Fruit fly (Drosophila melanogaster) whole organism, adult: ENCODE measurements around the gene CG8173.

Source experiments
- CG11617 ChIP-seq: fragments of 200-800 bp; sonication (Bioruptor generic); optimal IDR thresholded peaks from 2 replicates; lab custom pipeline; 2017; ENCODE audit warnings: mild to moderate bottlenecking, missing biosample characterization, missing genetic modification reagents, missing genetic modification characterization
- CG12768 ChIP-seq: fragments of 200-800 bp; sonication (Bioruptor generic); optimal IDR thresholded peaks from 2 replicates; lab custom pipeline; 2017; ENCODE audit warnings: missing biosample characterization, missing genetic modification characterization, mild to moderate bottlenecking, moderate library complexity, missing genetic modification reagents
- CG14711 ChIP-seq: fragments of 200-800 bp; sonication (Bioruptor generic); optimal IDR thresholded peaks from 2 replicates; lab custom pipeline; 2018; ENCODE audit warnings: missing biosample characterization, mild to moderate bottlenecking, missing genetic modification characterization, moderate library complexity
- CG1620 ChIP-seq: fragments of 200-800 bp; sonication (Bioruptor generic); optimal IDR thresholded peaks from 2 replicates; lab custom pipeline; 2016; ENCODE audit warnings: missing biosample characterization, missing genetic modification characterization
- CG5204 ChIP-seq: fragments of 200-800 bp; sonication (Bioruptor generic); optimal IDR thresholded peaks from 2 replicates; lab custom pipeline; 2016; ENCODE audit warnings: missing biosample characterization, missing genetic modification characterization
- CG7101 ChIP-seq: fragments of 200-800 bp; sonication (Bioruptor generic); optimal IDR thresholded peaks from 2 replicates; lab custom pipeline; 2018; ENCODE audit warnings: missing biosample characterization, mild to moderate bottlenecking, missing genetic modification characterization, moderate library complexity
- Clk ChIP-seq: fragments of 200-800 bp; sonication (Bioruptor generic); optimal IDR thresholded peaks from 2 replicates; lab custom pipeline; 2017; ENCODE audit warnings: missing biosample characterization, missing genetic modification characterization
- Crg-1 ChIP-seq: fragments of 200-800 bp; sonication (Bioruptor generic); optimal IDR thresholded peaks from 2 replicates; lab custom pipeline; 2016; ENCODE audit warnings: missing biosample characterization, missing genetic modification characterization
- bab1 ChIP-seq: fragments of 200-800 bp; sonication (Bioruptor generic); optimal IDR thresholded peaks from 3 replicates; lab custom pipeline; 2019; ENCODE audit warnings: missing biosample characterization, mild to moderate bottlenecking, missing genetic modification characterization, moderate library complexity
- cic ChIP-seq: fragments of 200-800 bp; sonication (Bioruptor generic); optimal IDR thresholded peaks from 2 replicates; lab custom pipeline; 2017; ENCODE audit warnings: missing biosample characterization, mild to moderate bottlenecking, missing genetic modification characterization, moderate library complexity
- kay ChIP-seq: fragments of 200-800 bp; sonication (Bioruptor generic); peaks from one replicate; lab custom pipeline; 2016; ENCODE audit warnings: missing biosample characterization, missing genetic modification characterization, borderline replicate concordance
- pad ChIP-seq: fragments of 200-800 bp; sonication (Bioruptor generic); optimal IDR thresholded peaks from 3 replicates; lab custom pipeline; 2017; ENCODE audit warnings: missing biosample characterization, missing genetic modification characterization, mild to moderate bottlenecking, moderate library complexity, missing genetic modification reagents
- tj ChIP-seq: fragments of 200-800 bp; sonication (Bioruptor generic); optimal IDR thresholded peaks from 3 replicates; lab custom pipeline; 2017; ENCODE audit warnings: missing biosample characterization, mild to moderate bottlenecking, missing genetic modification characterization, moderate library complexity

DNA sequence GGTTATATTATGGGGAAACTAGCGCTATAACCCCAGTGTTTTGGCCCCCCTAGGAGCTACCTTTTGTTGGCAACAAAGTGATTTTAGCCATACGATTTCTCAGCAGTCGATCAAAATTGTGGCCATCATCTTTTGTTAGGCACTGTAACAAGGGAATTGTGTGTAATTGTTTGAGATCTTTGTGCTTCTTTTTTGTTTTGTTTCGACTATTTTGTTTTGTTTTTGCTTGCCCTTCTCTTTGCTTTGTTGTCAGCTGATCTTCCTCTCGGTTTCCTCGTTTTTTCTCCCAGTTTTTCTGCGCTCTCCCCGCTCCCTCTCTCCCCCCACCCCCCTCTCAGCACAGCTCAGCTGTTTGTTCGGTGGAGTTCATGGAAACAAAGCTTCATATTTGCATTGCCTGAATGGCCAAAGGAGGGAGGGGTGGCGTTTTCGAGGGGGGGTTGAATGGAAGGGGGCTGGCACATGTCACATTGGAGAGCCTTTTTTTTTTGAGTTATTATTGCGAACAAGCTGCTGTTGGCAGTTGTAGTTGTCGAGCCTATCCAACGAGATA lies 16.6 kb upstream of the CG8173 start:
- no peak for TF ChIP-seq Crg-1 (GFP tag; lab: Kevin White, UChicago)
- no peak for TF ChIP-seq kay
- no peak for TF ChIP-seq CG14711 (tag; lab: Kevin White, UChicago)
- TF ChIP-seq CG5204 (GFP tag; lab: Kevin White, UChicago) = no peak
- no peak for TF ChIP-seq CG11617 (GFP tag; lab: Kevin White, UChicago)
- TF ChIP-seq cic (GFP tag; lab: Kevin White, UChicago) = no peak
- TF ChIP-seq CG12768 (GFP tag; lab: Kevin White, UChicago) = no peak
- no peak for TF ChIP-seq CG1620 (GFP tag; lab: Kevin White, UChicago)
- TF ChIP-seq pad (GFP tag; lab: Kevin White, UChicago) = no peak
- TF ChIP-seq Clk (GFP tag; lab: Kevin White, UChicago) = no peak
- no peak for TF ChIP-seq CG7101 (tag; lab: Kevin White, UChicago)
- TF ChIP-seq bab1 (GFP tag; lab: Kevin White, UChicago) = no peak
- TF ChIP-seq tj (GFP tag; lab: Kevin White, UChicago) = no peak
